Worm (Caenorhabditis elegans) whole organism, late embryonic: ENCODE results near the gene sru-38.

Experiments
- C08G9.2 ChIP-seq: sonication (generic microtip); optimal IDR thresholded peaks from 2 replicates; lab custom pipeline; 2016; ENCODE audit warnings: mild to moderate bottlenecking, missing genetic modification characterization, moderate library complexity, missing compliant biosample characterization
- ama-1 ChIP-seq: fragments of 150-350 bp; optimal IDR thresholded peaks from 2 replicates; lab custom pipeline; 2014
- hlh-15 ChIP-seq: sonication (generic microtip); optimal IDR thresholded peaks from 2 replicates; lab custom pipeline; 2016; ENCODE audit warnings: missing genetic modification characterization, missing compliant biosample characterization
- nhr-232 ChIP-seq: sonication (generic microtip); optimal IDR thresholded peaks from 2 replicates; lab custom pipeline; 2016; ENCODE audit warnings: missing genetic modification characterization, missing compliant biosample characterization
- sox-4 ChIP-seq: sonication (generic microtip); optimal IDR thresholded peaks from 2 replicates; lab custom pipeline; 2017; ENCODE audit warnings: mild to moderate bottlenecking, missing genetic modification characterization, inconsistent platforms, missing compliant biosample characterization

- TF ChIP-seq C08G9.2 (no peak), ama-1 (no peak), sox-4 (no peak), hlh-15 (tag; lab: Kevin White, UChicago) (no peak), nhr-232 (tag; lab: Kevin White, UChicago) (no peak)
These were observed 46.1 kb downstream of the sru-38 start, which contains the start of gene ztf-7 for ce11 chrV:9789657-9790261.
